Worm (Caenorhabditis elegans) whole organism, L1 larva: ENCODE results near the gene srt-63.

Experiments used
- C04F5.9 ChIP-seq: sonication (generic microtip); optimal IDR thresholded peaks from 2 replicates; lab custom pipeline; 2016; ENCODE audit warnings: missing genetic modification characterization, missing compliant biosample characterization
- C34B4.2 ChIP-seq: sonication (generic microtip); optimal IDR thresholded peaks from 2 replicates; lab custom pipeline; 2017; ENCODE audit warnings: mild to moderate bottlenecking, missing genetic modification characterization, missing compliant biosample characterization
- F16B12.6 ChIP-seq: fragments of 150-350 bp; optimal IDR thresholded peaks from 2 replicates; lab custom pipeline; 2014; ENCODE audit warnings: missing biosample characterization, missing genetic modification characterization
- aha-1 ChIP-seq: fragments of 150-350 bp; optimal IDR thresholded peaks from 2 replicates; lab custom pipeline; 2014; ENCODE audit warnings: missing biosample characterization, missing genetic modification characterization
- alr-1 ChIP-seq: fragments of 200-800 bp; sonication (Bioruptor generic); optimal IDR thresholded peaks from 2 replicates; lab custom pipeline; 2018; ENCODE audit warnings: borderline replicate concordance, mild to moderate bottlenecking, missing genetic modification characterization, missing compliant biosample characterization
- ceh-82 ChIP-seq, 3 experiments: fragments of 150-350 bp in 1 of 3; sonication (generic microtip) in 2 of 3; optimal IDR thresholded peaks; 2 replicates each; lab custom pipeline; 2014 to 2017; ENCODE audit warnings: missing biosample characterization in 3 of 3, missing genetic modification characterization in 3 of 3
- ceh-88 ChIP-seq: fragments of 200-800 bp; sonication (Bioruptor generic); IDR thresholded peaks from 2 replicates; pipeline ENCODE4 v1.3.6; 2022; ENCODE audit warnings: missing genetic modification characterization, missing compliant biosample characterization
- ces-1 ChIP-seq: fragments of 150-350 bp; optimal IDR thresholded peaks from 2 replicates; lab custom pipeline; 2014; ENCODE audit warnings: missing biosample characterization, missing genetic modification reagents, missing genetic modification characterization
- dsc-1 ChIP-seq: sonication (generic microtip); optimal IDR thresholded peaks from 2 replicates; lab custom pipeline; 2016; ENCODE audit warnings: mild to moderate bottlenecking, missing genetic modification characterization, missing compliant biosample characterization
- egl-13 ChIP-seq: sonication (generic microtip); optimal IDR thresholded peaks from 2 replicates; lab custom pipeline; 2016; ENCODE audit warnings: missing genotype, missing genetic modification reagents, missing genetic modification characterization, missing compliant biosample characterization
- ets-5 ChIP-seq: fragments of 200-800 bp; sonication (Bioruptor generic); IDR thresholded peaks from 2 replicates; pipeline ENCODE4 v1.3.6; 2022; ENCODE audit warnings: missing genetic modification characterization, missing compliant biosample characterization
- fkh-10 ChIP-seq: sonication (generic microtip); optimal IDR thresholded peaks from 2 replicates; lab custom pipeline; 2017; ENCODE audit warnings: missing biosample characterization, missing genetic modification reagents, missing genetic modification characterization
- fkh-8 ChIP-seq: sonication (generic microtip); optimal IDR thresholded peaks from 2 replicates; lab custom pipeline; 2016; ENCODE audit warnings: mild to moderate bottlenecking, missing genetic modification characterization, missing compliant biosample characterization
- fos-1 ChIP-seq: fragments of 150-350 bp; optimal IDR thresholded peaks from 2 replicates; lab custom pipeline; 2014; ENCODE audit warnings: missing biosample characterization, missing genetic modification characterization
- grh-1 ChIP-seq: fragments of 200-800 bp; sonication (Bioruptor generic); IDR thresholded peaks from 2 replicates; pipeline ENCODE4 v1.3.6; 2022; ENCODE audit warnings: missing genetic modification reagents, missing genetic modification characterization, missing compliant biosample characterization
- hlh-4 ChIP-seq: sonication (generic microtip); optimal IDR thresholded peaks from 2 replicates; lab custom pipeline; 2016; ENCODE audit warnings: mild to moderate bottlenecking, missing genetic modification characterization, missing compliant biosample characterization
- jun-1 ChIP-seq: fragments of 150-350 bp; optimal IDR thresholded peaks from 2 replicates; lab custom pipeline; 2014; ENCODE audit warnings: missing biosample characterization, missing genetic modification reagents, missing genetic modification characterization
- lin-35 ChIP-seq, 2 experiments: fragments of 150-350 bp; optimal IDR thresholded peaks; 2 replicates each; lab custom pipeline; 2014; ENCODE audit warnings: missing biosample characterization in 2 of 2, missing genetic modification characterization in 2 of 2, missing genetic modification reagents in 2 of 2
- lin-39 ChIP-seq: fragments of 150-350 bp; optimal IDR thresholded peaks from 2 replicates; lab custom pipeline; 2014; ENCODE audit warnings: missing biosample characterization, missing genetic modification reagents, missing genetic modification characterization
- mab-9 ChIP-seq: fragments of 200-800 bp; sonication (Bioruptor generic); IDR thresholded peaks from 2 replicates; pipeline ENCODE4 v1.3.6; 2022; ENCODE audit warnings: missing genetic modification reagents, missing genetic modification characterization, missing compliant biosample characterization
- mdl-1 ChIP-seq, 2 experiments: fragments of 150-350 bp; optimal IDR thresholded peaks; 2 replicates each; lab custom pipeline; 2014 to 2017; ENCODE audit warnings: missing biosample characterization in 2 of 2, missing genetic modification characterization in 2 of 2, inconsistent platforms in 1 of 2
- mep-1 ChIP-seq: fragments of 150-350 bp; optimal IDR thresholded peaks from 2 replicates; lab custom pipeline; 2014; ENCODE audit warnings: missing biosample characterization, missing genetic modification characterization
- nhr-12 ChIP-seq: sonication (generic microtip); optimal IDR thresholded peaks from 2 replicates; lab custom pipeline; 2017; ENCODE audit warnings: missing biosample characterization, missing genetic modification characterization
- nhr-237 ChIP-seq: fragments of 150-350 bp; optimal IDR thresholded peaks from 2 replicates; lab custom pipeline; 2014; ENCODE audit warnings: missing biosample characterization, missing genetic modification characterization
- nhr-28 ChIP-seq: fragments of 150-350 bp; optimal IDR thresholded peaks from 2 replicates; lab custom pipeline; 2014; ENCODE audit warnings: missing biosample characterization, missing genetic modification characterization
- nhr-47 ChIP-seq: sonication (generic microtip); optimal IDR thresholded peaks from 2 replicates; lab custom pipeline; 2016; ENCODE audit warnings: mild to moderate bottlenecking, missing genetic modification characterization, moderate library complexity, missing compliant biosample characterization
- nhr-85 ChIP-seq: sonication (generic microtip); peaks from one replicate; lab custom pipeline; 2016; ENCODE audit warnings: missing genetic modification characterization, inconsistent platforms, missing compliant biosample characterization
- nhr-90 ChIP-seq: sonication (generic microtip); optimal IDR thresholded peaks from 2 replicates; lab custom pipeline; 2016; ENCODE audit warnings: mild to moderate bottlenecking, missing genetic modification characterization, missing compliant biosample characterization; ENCODE audit not compliant: poor library complexity
- pax-3 ChIP-seq: fragments of 200-800 bp; sonication (Bioruptor generic); optimal IDR thresholded peaks from 2 replicates; lab custom pipeline; 2018; ENCODE audit warnings: mild to moderate bottlenecking, missing genetic modification characterization, moderate library complexity, missing compliant biosample characterization
- pqm-1 ChIP-seq: sonication (generic microtip); optimal IDR thresholded peaks from 3 replicates; lab custom pipeline; 2017; ENCODE audit warnings: missing biosample characterization, missing genetic modification characterization
- rnt-1 ChIP-seq: sonication (generic microtip); optimal IDR thresholded peaks from 2 replicates; lab custom pipeline; 2016; ENCODE audit warnings: mild to moderate bottlenecking, missing genetic modification characterization, moderate library complexity, missing compliant biosample characterization
- skn-1 ChIP-seq: fragments of 150-350 bp; optimal IDR thresholded peaks from 2 replicates; lab custom pipeline; 2014; ENCODE audit warnings: missing biosample characterization, missing genetic modification characterization
- snu-23 ChIP-seq: sonication (generic microtip); optimal IDR thresholded peaks from 2 replicates; lab custom pipeline; 2016; ENCODE audit warnings: missing genetic modification characterization, missing compliant biosample characterization
- sox-4 ChIP-seq: sonication (generic microtip); optimal IDR thresholded peaks from 2 replicates; lab custom pipeline; 2016; ENCODE audit warnings: missing genetic modification characterization, missing compliant biosample characterization
- swsn-7 ChIP-seq: sonication (generic microtip); optimal IDR thresholded peaks from 2 replicates; lab custom pipeline; 2016; ENCODE audit warnings: missing genetic modification characterization, missing compliant biosample characterization
- unc-130 ChIP-seq: fragments of 150-350 bp; optimal IDR thresholded peaks from 2 replicates; lab custom pipeline; 2017; ENCODE audit warnings: missing biosample characterization, missing genetic modification characterization, inconsistent platforms
- unc-30 ChIP-seq: sonication (generic microtip); optimal IDR thresholded peaks from 2 replicates; lab custom pipeline; 2017; ENCODE audit warnings: missing biosample characterization, missing genetic modification characterization
- zag-1 ChIP-seq: fragments of 150-350 bp; optimal IDR thresholded peaks from 2 replicates; lab custom pipeline; 2014; ENCODE audit warnings: missing biosample characterization, missing genetic modification characterization
- zip-4 ChIP-seq: fragments of 200-800 bp; sonication (Bioruptor generic); optimal IDR thresholded peaks from 2 replicates; lab custom pipeline; 2018; ENCODE audit warnings: mild to moderate bottlenecking, missing genetic modification characterization, moderate library complexity, missing compliant biosample characterization
- ztf-11 ChIP-seq, 2 experiments: sonication (generic microtip); optimal IDR thresholded peaks; 2 replicates each; lab custom pipeline; 2016 to 2017; ENCODE audit warnings: missing genetic modification characterization in 2 of 2, missing biosample characterization in 1 of 2, missing compliant biosample characterization in 1 of 2

The srt-63 gene

ce11 chrV:3256051-3256450, at the start of gene srt-63:
srt-63 (minus strand) TSS chrV:3256151.
- TF ChIP-seq fos-1 (no peak), nhr-90 (tag; lab: Kevin White, UChicago) (no peak), mdl-1 (tag; optimal IDR thresholded peaks at IDR 0.05; lab: Kevin White, UChicago) (no peak), pqm-1 (tag; lab: Kevin White, UChicago) (no peak), pax-3 (tag; lab: Kevin White, UChicago) (no peak), rnt-1 (tag; lab: Kevin White, UChicago) (no peak), swsn-7 (tag; lab: Kevin White, UChicago) (no peak), lin-39 (tag; lab: Kevin White, UChicago) (no peak), mep-1 (no peak), dsc-1 (no peak), nhr-47 (tag; lab: Kevin White, UChicago) (no peak), nhr-28 (no peak), ces-1 (GFP tag; lab: Kevin White, UChicago) (no peak), nhr-237 (tag; lab: Kevin White, UChicago) (no peak), skn-1 (tag; lab: Kevin White, UChicago) (no peak), ets-5 (GFP tag; lab: Robert Waterston, UW) (no peak), sox-4 (no peak), ceh-82 (tag; optimal IDR thresholded peaks at IDR 0.05; lab: Kevin White, UChicago) (no peak), fkh-8 (tag; lab: Kevin White, UChicago) (no peak), zag-1 (no peak)
- TF ChIP-seq, all 84 proteins: peak for 0

- TF ChIP-seq fkh-10 (GFP tag; lab: Kevin White, UChicago) = no peak
- no peak for TF ChIP-seq snu-23
- TF ChIP-seq ceh-88 (GFP tag; lab: Robert Waterston, UW) = no peak
- TF ChIP-seq mab-9 (GFP tag; lab: Robert Waterston, UW) = no peak
- no peak for TF ChIP-seq nhr-28
- TF ChIP-seq lin-39 (tag; lab: Kevin White, UChicago) = no peak
- TF ChIP-seq F16B12.6 (tag; lab: Kevin White, UChicago) = no peak
- no peak for TF ChIP-seq unc-130 (tag; lab: Kevin White, UChicago)
- TF ChIP-seq aha-1 (tag; lab: Kevin White, UChicago) = no peak
- no peak for TF ChIP-seq fkh-8 (tag; lab: Kevin White, UChicago)
- no peak for TF ChIP-seq C34B4.2 (tag; lab: Kevin White, UChicago)
- no peak for TF ChIP-seq nhr-85
- TF ChIP-seq sox-4 = no peak
- TF ChIP-seq mdl-1 (tag; optimal IDR thresholded peaks at IDR 0.05; lab: Kevin White, UChicago) = no peak
- TF ChIP-seq ztf-11 (tag; optimal IDR thresholded peaks at IDR 0.05; lab: Kevin White, UChicago) = no peak
- TF ChIP-seq lin-35 (GFP tag; optimal IDR thresholded peaks at IDR 0.05; lab: Kevin White, UChicago) = no peak
These were observed 45.9 kb upstream of the srt-63 start, which contains the start of gene srbc-1 for ce11 chrV:3301898-3302297. srbc-1 (minus strand) TSS chrV:3301998.

ce11 chrV:3299437-3299836, 43.5 kb upstream of the srt-63 start:
- TF ChIP-seq alr-1 = no peak

ce11 chrV:3297764-3298163, 41.8 kb upstream of the srt-63 start, which contains the start of gene srx-122:
srx-122 (minus strand) TSS chrV:3297864.
- TF ChIP-seq nhr-47 (tag; lab: Kevin White, UChicago) = no peak
- TF ChIP-seq jun-1 (tag; lab: Kevin White, UChicago) = no peak
- TF ChIP-seq nhr-12 (tag; lab: Kevin White, UChicago) = no peak
- no peak for TF ChIP-seq hlh-4 (tag; lab: Kevin White, UChicago)
- TF ChIP-seq C04F5.9 (tag; lab: Kevin White, UChicago) = no peak
- TF ChIP-seq unc-30 (tag; lab: Kevin White, UChicago) = no peak
- no peak for TF ChIP-seq egl-13 (tag; lab: Kevin White, UChicago)
- TF ChIP-seq zip-4 (GFP tag; lab: Kevin White, UChicago) = no peak
- no peak for TF ChIP-seq grh-1 (GFP tag; lab: Robert Waterston, UW)
- no peak for TF ChIP-seq C34B4.2 (tag; lab: Kevin White, UChicago)
- no peak for TF ChIP-seq ceh-82 (tag; optimal IDR thresholded peaks at IDR 0.05; lab: Kevin White, UChicago)
